Worm (Caenorhabditis elegans): ENCODE measurements around the gene C36B7.2.

C36B7.2 gene

DNA sequence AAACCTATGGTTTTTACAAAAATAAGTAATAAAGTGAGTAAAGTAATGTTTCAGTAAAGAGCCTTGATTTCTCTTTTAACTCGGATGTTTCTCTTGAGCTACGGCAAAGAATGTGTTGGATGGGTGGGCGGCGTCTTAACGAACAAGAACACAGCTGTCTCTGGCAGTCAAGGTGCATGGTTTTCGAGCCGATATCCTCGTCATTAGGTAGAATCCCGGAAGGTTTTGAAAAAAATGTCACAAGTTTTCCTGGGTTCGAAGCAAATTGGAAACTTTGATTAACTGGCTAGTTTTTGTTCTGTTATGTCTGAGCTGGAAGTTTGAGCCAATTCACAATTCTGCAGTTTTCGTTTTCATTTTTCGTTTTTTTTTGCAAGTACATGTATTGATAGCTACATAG, 31.0 kb upstream of the C36B7.2 start, which contains the start of gene B0403.6:
Gene B0403.6 (minus strand): TSS at position 101 of the 400 bp plus-strand sequence.
- TF ChIP-seq nhr-76 (tag; optimal IDR thresholded peaks at IDR 0.05), result no peak
- no peak for TF ChIP-seq ztf-11 (tag; optimal IDR thresholded peaks at IDR 0.05)
- TF ChIP-seq elt-3 (tag; optimal IDR thresholded peaks at IDR 0.05), result no peak
- no peak for TF ChIP-seq cnd-1 (tag; optimal IDR thresholded peaks at IDR 0.05)
- no peak for TF ChIP-seq bed-3 (GFP tag; optimal IDR thresholded peaks at IDR 0.05)
- TF ChIP-seq hlh-1 (tag; optimal IDR thresholded peaks at IDR 0.05), result no peak
- no peak for TF ChIP-seq flh-1 (GFP tag; optimal IDR thresholded peaks at IDR 0.05)
- TF ChIP-seq lin-32 (GFP tag; optimal IDR thresholded peaks at IDR 0.05), result no peak
- no peak for TF ChIP-seq nhr-28 (tag; optimal IDR thresholded peaks at IDR 0.05)
- no peak for TF ChIP-seq M03D4.4 (tag; optimal IDR thresholded peaks at IDR 0.05)
- no peak for TF ChIP-seq lin-13 (tag; optimal IDR thresholded peaks at IDR 0.05)
- TF ChIP-seq nhr-12 (tag; optimal IDR thresholded peaks at IDR 0.05), result no peak
- TF ChIP-seq tbx-8 (GFP tag; optimal IDR thresholded peaks at IDR 0.05), result no peak
- TF ChIP-seq mls-2 (tag; optimal IDR thresholded peaks at IDR 0.05), result no peak
- no peak for TF ChIP-seq sem-2 (GFP tag; optimal IDR thresholded peaks at IDR 0.05)
- no peak for TF ChIP-seq mab-5 (tag; optimal IDR thresholded peaks at IDR 0.05)

DNA sequence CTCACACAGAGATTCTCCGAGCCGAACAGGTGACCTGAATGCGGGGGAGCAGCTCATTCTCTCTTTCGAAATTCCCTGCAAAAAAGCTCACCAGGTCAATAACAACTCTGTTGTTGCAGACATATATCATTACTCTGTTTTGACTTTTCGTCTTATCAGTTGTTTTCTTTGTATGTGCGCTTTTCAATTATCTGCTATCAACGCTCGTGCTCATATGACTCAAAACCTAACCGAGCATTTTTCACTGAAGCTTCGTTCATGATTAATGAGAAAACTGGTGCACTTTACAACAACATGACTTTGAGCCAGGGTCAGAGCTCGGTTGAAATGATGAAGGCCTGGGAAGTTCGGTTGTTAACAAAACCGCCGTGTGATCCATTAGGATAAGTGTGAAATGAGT, 29.7 kb upstream of the C36B7.2 start:
- TF ChIP-seq mls-2 (tag; optimal IDR thresholded peaks at IDR 0.05), result no peak

DNA sequence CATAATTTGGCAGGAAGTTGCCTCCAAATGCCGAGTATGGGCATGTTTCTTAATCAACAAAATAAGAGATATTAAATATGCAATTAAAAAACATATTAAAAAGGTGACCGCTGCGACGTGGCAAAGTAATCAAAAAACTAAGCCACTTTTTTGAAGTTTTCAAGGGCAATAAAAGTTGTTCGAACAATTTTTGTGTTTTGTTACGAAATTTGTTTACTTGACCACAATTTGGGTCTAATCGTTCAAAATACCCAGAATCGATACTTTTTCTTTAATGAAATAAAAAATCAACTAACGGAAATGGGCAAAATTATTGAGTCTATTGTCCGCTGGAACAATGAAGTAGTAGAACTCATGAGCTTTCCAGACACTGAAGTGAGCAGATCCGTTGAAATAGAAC, 21.1 kb upstream of the C36B7.2 start, which contains the start of gene Y1B5A.1:
Gene Y1B5A.1 (plus strand): TSS at position 301 of the 400 bp plus-strand sequence.
- no peak for TF ChIP-seq snpc-4 (tag; optimal IDR thresholded peaks at IDR 0.05)
- TF ChIP-seq nhr-2 (tag; optimal IDR thresholded peaks at IDR 0.05), result no peak
- TF ChIP-seq elt-1 (tag; optimal IDR thresholded peaks at IDR 0.05; ENCODE audit: borderline replicate concordance, insufficient read depth), result no peak
- TF ChIP-seq sptf-1 (tag; optimal IDR thresholded peaks at IDR 0.05), result no peak
- no peak for TF ChIP-seq cnd-1 (tag; optimal IDR thresholded peaks at IDR 0.05)
- TF ChIP-seq mls-2 (tag; optimal IDR thresholded peaks at IDR 0.05), result no peak
- no peak for TF ChIP-seq ceh-43 (GFP tag; optimal IDR thresholded peaks at IDR 0.05)
- TF ChIP-seq elt-3 (tag; optimal IDR thresholded peaks at IDR 0.05), result no peak

DNA sequence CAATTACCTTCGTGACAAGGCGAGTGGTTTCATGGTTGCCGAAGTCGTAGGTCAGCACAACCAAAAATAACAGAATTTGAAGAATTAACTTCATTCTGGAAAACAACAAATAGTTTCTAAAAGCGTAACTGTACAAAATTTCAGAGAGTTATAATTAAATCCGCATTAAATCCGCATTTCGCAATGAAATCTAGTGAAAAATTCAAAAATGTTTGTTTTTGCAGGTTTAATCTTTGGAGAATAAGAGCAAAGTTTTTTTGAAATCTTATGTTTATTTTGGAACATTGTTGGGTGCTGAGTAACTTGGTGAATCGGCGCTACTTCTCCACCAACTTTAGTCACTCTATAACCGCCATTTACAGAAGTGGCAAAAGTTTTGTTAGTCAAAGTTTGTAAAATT, 20.3 kb upstream of the C36B7.2 start, which contains the start of gene C36B7.4:
Gene C36B7.4 (minus strand): TSS at position 101 of the 400 bp plus-strand sequence.
- TF ChIP-seq mls-2 (tag; optimal IDR thresholded peaks at IDR 0.05) (no peak), unc-39 (tag; optimal IDR thresholded peaks at IDR 0.05) (no peak), elt-3 (tag; optimal IDR thresholded peaks at IDR 0.05) (no peak), nhr-12 (tag; optimal IDR thresholded peaks at IDR 0.05) (no peak), ceh-43 (GFP tag; optimal IDR thresholded peaks at IDR 0.05) (no peak), ceh-83 (GFP tag; optimal IDR thresholded peaks at IDR 0.05) (no peak), unc-120 (tag; optimal IDR thresholded peaks at IDR 0.05; ENCODE audit: poor library complexity, severe bottlenecking) (no peak), mab-5 (tag; optimal IDR thresholded peaks at IDR 0.05) (no peak), ham-2 (GFP tag; optimal IDR thresholded peaks at IDR 0.05) (no peak), M03D4.4 (tag; optimal IDR thresholded peaks at IDR 0.05) (no peak), lin-13 (tag; optimal IDR thresholded peaks at IDR 0.05) (no peak), sem-2 (GFP tag; optimal IDR thresholded peaks at IDR 0.05) (no peak)

DNA sequence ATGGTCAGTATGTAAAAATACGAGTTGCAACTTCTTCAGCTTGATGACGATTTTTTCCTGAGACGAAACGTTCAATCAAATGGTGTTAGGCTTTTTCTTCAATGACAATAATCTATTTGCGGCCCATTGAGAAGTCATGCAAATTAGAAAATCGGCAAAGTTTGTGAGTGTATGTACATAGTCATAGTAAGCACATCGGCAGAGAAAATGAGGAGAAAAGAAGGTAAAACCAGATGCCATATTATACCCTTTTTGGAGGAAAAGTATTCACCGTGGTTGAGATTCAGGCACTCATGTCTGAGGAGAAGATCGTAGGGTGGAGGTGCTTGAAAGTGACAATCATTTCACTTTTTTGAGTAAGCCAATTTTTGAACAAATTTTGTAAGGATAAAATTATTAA, 9.9 kb upstream of the C36B7.2 start, which contains the start of gene C36B7.5:
Gene C36B7.5 (minus strand): TSS at position 101 of the 400 bp plus-strand sequence.
- TF ChIP-seq lsy-2 (tag; optimal IDR thresholded peaks at IDR 0.05), result no peak
- no peak for TF ChIP-seq pha-4 (tag; optimal IDR thresholded peaks at IDR 0.05)
- no peak for TF ChIP-seq mep-1 (tag; optimal IDR thresholded peaks at IDR 0.05)
- no peak for TF ChIP-seq nhr-237 (tag; optimal IDR thresholded peaks at IDR 0.05)
- no peak for TF ChIP-seq tbx-8 (GFP tag; optimal IDR thresholded peaks at IDR 0.05)

DNA sequence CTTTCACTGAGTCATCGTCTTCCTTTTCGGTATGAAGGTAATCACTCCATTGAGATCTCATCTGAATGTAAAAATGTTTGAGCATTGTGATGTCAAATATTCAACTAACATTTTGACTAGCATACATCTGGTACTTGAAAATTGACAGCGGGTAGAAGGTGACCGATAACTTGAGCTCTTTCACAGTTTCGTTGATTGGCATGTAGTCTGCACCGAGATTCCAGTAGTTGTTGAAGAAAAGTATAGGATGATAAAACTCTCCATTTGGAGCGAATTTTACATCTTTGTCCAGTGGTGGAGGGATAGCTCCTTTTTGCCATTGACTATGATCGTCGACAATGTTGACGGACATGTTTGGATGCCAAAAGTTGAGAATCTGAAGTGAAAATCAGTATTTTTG, 7.2 kb upstream of the C36B7.2 start:
- TF ChIP-seq mep-1 (tag; optimal IDR thresholded peaks at IDR 0.05), result no peak
- no peak for TF ChIP-seq ham-2 (GFP tag; optimal IDR thresholded peaks at IDR 0.05)
- no peak for TF ChIP-seq nhr-237 (tag; optimal IDR thresholded peaks at IDR 0.05)
- no peak for TF ChIP-seq blmp-1 (tag; optimal IDR thresholded peaks at IDR 0.05)
- no peak for TF ChIP-seq drap-1 (GFP tag; optimal IDR thresholded peaks at IDR 0.05)
- TF ChIP-seq snpc-4 (tag; optimal IDR thresholded peaks at IDR 0.05), result no peak
- no peak for TF ChIP-seq M03D4.4 (tag; optimal IDR thresholded peaks at IDR 0.05)
